Worm (Caenorhabditis elegans): Measurements from ENCODE around the gene Y62H9A.12.

DNA sequence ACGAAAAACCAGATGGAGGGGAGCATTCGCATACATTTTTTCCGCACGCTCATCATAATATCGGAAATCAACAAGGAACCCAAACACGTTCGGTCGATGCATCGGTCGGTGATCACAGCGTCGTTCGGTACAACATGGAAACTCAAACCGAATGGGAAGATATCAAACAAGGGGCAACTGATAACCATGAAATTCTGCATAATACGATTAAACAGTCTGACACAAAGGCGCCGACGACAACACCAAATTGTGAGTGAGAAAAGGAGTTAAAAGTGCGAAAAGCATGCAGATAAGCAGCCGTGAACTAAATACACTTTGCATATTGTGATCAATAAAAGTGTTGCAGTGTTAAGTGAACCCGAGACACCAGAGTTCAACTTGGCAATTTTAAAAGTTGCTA is 11.3 kb downstream of the Y62H9A.12 start:
- TF ChIP-seq flt-1 (GFP tag; IDR thresholded peaks at IDR 0.05) (no peak), tab-1 (GFP tag; IDR thresholded peaks at IDR 0.05) (no peak), med-1 (GFP tag; optimal IDR thresholded peaks at IDR 0.05; ENCODE audit: insufficient read depth) (no peak), klf-2 (GFP tag; conservative IDR thresholded peaks at IDR 0.05) (no peak), ztf-29 (GFP tag; IDR thresholded peaks at IDR 0.05) (no peak), ref-1 (GFP tag; conservative IDR thresholded peaks at IDR 0.05) (no peak), ztf-23 (GFP tag; IDR thresholded peaks at IDR 0.05) (no peak)

Measured in whole organism, midembryonic.